Fruit fly (Drosophila melanogaster) whole organism, prepupa: ENCODE data around the gene CG7024.

Source experiments
- CG11762 ChIP-seq: fragments of 200-800 bp; sonication (Bioruptor generic); optimal IDR thresholded peaks from 3 replicates; lab custom pipeline; 2016; ENCODE audit warnings: missing biosample characterization, missing genetic modification characterization; ENCODE audit not compliant: insufficient read depth
- CG31627 ChIP-seq: fragments of 200-800 bp; sonication (Bioruptor generic); optimal IDR thresholded peaks from 3 replicates; lab custom pipeline; 2016; ENCODE audit warnings: missing biosample characterization, missing genetic modification characterization
- CG8632 ChIP-seq: fragments of 200-800 bp; sonication (Bioruptor generic); optimal IDR thresholded peaks from 3 replicates; lab custom pipeline; 2016; ENCODE audit warnings: missing biosample characterization, missing genetic modification characterization
- Sox102F ChIP-seq: fragments of 200-800 bp; sonication (Bioruptor generic); optimal IDR thresholded peaks from 2 replicates; lab custom pipeline; 2016; ENCODE audit warnings: missing biosample characterization, mild to moderate bottlenecking, missing genetic modification characterization
- ss ChIP-seq, 2 experiments: fragments of 200-800 bp; sonication (Bioruptor generic); optimal IDR thresholded peaks; 2 replicates in 1 of 2; 3 replicates in 1 of 2; lab custom pipeline; 2017 to 2018; ENCODE audit warnings: mild to moderate bottlenecking in 2 of 2, missing biosample characterization in 2 of 2, missing genetic modification characterization in 2 of 2, moderate library complexity in 1 of 2

DNA sequence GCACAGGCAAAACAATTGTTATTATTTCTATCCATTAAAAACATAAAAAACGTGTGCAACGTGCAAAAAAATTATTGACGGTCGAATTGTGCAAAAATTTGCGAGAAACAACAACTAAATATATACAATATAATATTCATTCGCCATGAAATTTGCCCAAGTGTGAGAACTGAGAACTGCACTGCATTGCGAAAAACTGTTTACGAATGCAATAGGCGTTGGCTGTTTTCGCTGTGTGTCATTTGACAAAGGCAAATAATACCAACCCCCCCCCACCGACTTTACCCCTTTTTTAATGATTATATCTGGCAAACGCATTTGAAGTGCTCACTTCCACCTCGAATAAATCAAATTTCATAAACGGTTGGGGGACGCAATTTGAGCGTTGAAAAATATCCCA lies 30.1 kb upstream of the CG7024 start:
- TF ChIP-seq ss (GFP tag; optimal IDR thresholded peaks at IDR 0.05; lab: Kevin White, UChicago): no peak
- no peak for TF ChIP-seq CG8632 (GFP tag; lab: Kevin White, UChicago)
- no peak for TF ChIP-seq CG31627 (GFP tag; lab: Kevin White, UChicago)
- no peak for TF ChIP-seq CG11762 (GFP tag; lab: Kevin White, UChicago)
- no peak for TF ChIP-seq Sox102F (GFP tag; lab: Kevin White, UChicago)
